Fruit fly (Drosophila melanogaster) whole organism, prepupa: ENCODE measurements around the gene Fmr1.

ENCODE experiments used
- CG6808 ChIP-seq: fragments of 200-800 bp; sonication (Bioruptor generic); optimal IDR thresholded peaks from 3 replicates; lab custom pipeline; 2017; ENCODE audit warnings: missing biosample characterization, missing genetic modification characterization, mild to moderate bottlenecking, moderate library complexity, missing genetic modification reagents
- Eip75B ChIP-seq: fragments of 200-800 bp; sonication (Bioruptor generic); optimal IDR thresholded peaks from 3 replicates; lab custom pipeline; 2016; ENCODE audit warnings: missing biosample characterization, missing genetic modification characterization
- Gug ChIP-seq: fragments of 200-800 bp; sonication (Bioruptor generic); IDR thresholded peaks from 2 replicates; pipeline ENCODE4 v1.3.6; 2022; ENCODE audit warnings: missing biosample characterization, missing genetic modification characterization
- OdsH ChIP-seq: fragments of 200-800 bp; sonication (Bioruptor generic); optimal IDR thresholded peaks from 3 replicates; lab custom pipeline; 2016; ENCODE audit warnings: missing biosample characterization, missing genetic modification characterization

- TF ChIP-seq Gug (GFP tag; lab: Robert Waterston, UW) (no peak), OdsH (GFP tag; lab: Kevin White, UChicago) (no peak), CG6808 (no peak), Eip75B (GFP tag; lab: Kevin White, UChicago) (no peak)
Observed at dm6 chr3R:10059952-10060351, 50.0 kb downstream of the Fmr1 start, which contains the start of gene Npc2c.
